Worm (Caenorhabditis elegans) whole organism, young adult: ENCODE results near the gene H10E21.5.

ENCODE experiments used
- C06A6.2 ChIP-seq: fragments of 200-800 bp; sonication (Bioruptor generic); conservative IDR thresholded peaks from 2 replicates; pipeline ENCODE4 v1.3.6; 2022; ENCODE audit warnings: missing genetic modification characterization, missing compliant biosample characterization
- C17E4.6 ChIP-seq: fragments of 200-800 bp; sonication (Bioruptor generic); IDR thresholded peaks from 2 replicates; pipeline ENCODE4 v1.3.6; 2022; ENCODE audit warnings: missing genetic modification reagents, missing genetic modification characterization, missing compliant biosample characterization
- F33H1.4 ChIP-seq: fragments of 200-800 bp; sonication (Bioruptor generic); IDR thresholded peaks from 2 replicates; pipeline ENCODE4 v1.3.6; 2022; ENCODE audit warnings: missing genetic modification reagents, missing genetic modification characterization, missing compliant biosample characterization
- F55B11.4 ChIP-seq: sonication (generic microtip); optimal IDR thresholded peaks from 2 replicates; lab custom pipeline; 2016; ENCODE audit warnings: missing compliant biosample characterization, missing genetic modification characterization, borderline replicate concordance; ENCODE audit not compliant: insufficient read depth
- K12H6.12 ChIP-seq: fragments of 200-800 bp; sonication (Bioruptor generic); optimal IDR thresholded peaks from 2 replicates; lab custom pipeline; 2018; ENCODE audit warnings: mild to moderate bottlenecking, missing genetic modification characterization, missing compliant biosample characterization
- T07F8.4 ChIP-seq: sonication (generic microtip); optimal IDR thresholded peaks from 2 replicates; lab custom pipeline; 2016; ENCODE audit warnings: mild to moderate bottlenecking, missing genetic modification characterization, moderate library complexity, missing compliant biosample characterization
- Y53F4B.3 ChIP-seq: fragments of 200-800 bp; sonication (Bioruptor generic); IDR thresholded peaks from 2 replicates; pipeline ENCODE4 v1.3.6; 2022; ENCODE audit warnings: missing genetic modification reagents, missing genetic modification characterization, missing compliant biosample characterization
- Y56A3A.18 ChIP-seq: fragments of 200-800 bp; sonication (Bioruptor generic); IDR thresholded peaks from 2 replicates; pipeline ENCODE4 v1.3.6; 2022; ENCODE audit warnings: missing genetic modification reagents, missing genetic modification characterization, missing compliant biosample characterization
- attf-5 ChIP-seq: fragments of 200-800 bp; sonication (Bioruptor generic); optimal IDR thresholded peaks from 2 replicates; lab custom pipeline; 2018; ENCODE audit warnings: mild to moderate bottlenecking, missing genetic modification characterization, missing compliant biosample characterization
- ccch-3 ChIP-seq: fragments of 200-800 bp; sonication (Bioruptor generic); optimal IDR thresholded peaks from 2 replicates; lab custom pipeline; 2018; ENCODE audit warnings: mild to moderate bottlenecking, missing genetic modification characterization, missing compliant biosample characterization
- ceh-27 ChIP-seq: fragments of 200-800 bp; sonication (Bioruptor generic); optimal IDR thresholded peaks from 2 replicates; lab custom pipeline; 2018; ENCODE audit warnings: mild to moderate bottlenecking, missing genetic modification characterization, moderate library complexity, missing compliant biosample characterization
- ceh-40 ChIP-seq: fragments of 200-800 bp; sonication (Bioruptor generic); IDR thresholded peaks from 2 replicates; pipeline ENCODE4 v1.3.6; 2022; ENCODE audit warnings: missing genetic modification characterization, missing compliant biosample characterization
- chd-7 ChIP-seq: sonication (generic microtip); optimal IDR thresholded peaks from 2 replicates; lab custom pipeline; 2016; ENCODE audit warnings: mild to moderate bottlenecking, missing genetic modification characterization, moderate library complexity, missing compliant biosample characterization
- dox-1 ChIP-seq: fragments of 200-800 bp; sonication (Bioruptor generic); IDR thresholded peaks from 2 replicates; pipeline ENCODE4 v1.3.6; 2022; ENCODE audit warnings: missing genetic modification reagents, missing genetic modification characterization, missing compliant biosample characterization
- egl-18 ChIP-seq: fragments of 200-800 bp; sonication (Bioruptor generic); IDR thresholded peaks from 2 replicates; pipeline ENCODE4 v1.3.6; 2022; ENCODE audit warnings: missing genetic modification reagents, missing genetic modification characterization, missing compliant biosample characterization
- ekl-4 ChIP-seq: fragments of 200-800 bp; sonication (Bioruptor generic); IDR thresholded peaks from 2 replicates; pipeline ENCODE4 v1.3.6; 2022; ENCODE audit warnings: missing genetic modification reagents, missing genetic modification characterization, missing compliant biosample characterization
- gei-17 ChIP-seq: fragments of 200-800 bp; sonication (Bioruptor generic); optimal IDR thresholded peaks from 2 replicates; lab custom pipeline; 2018; ENCODE audit warnings: mild to moderate bottlenecking, missing genetic modification characterization, missing compliant biosample characterization
- hlh-26 ChIP-seq: fragments of 200-800 bp; sonication (Bioruptor generic); conservative IDR thresholded peaks from 2 replicates; pipeline ENCODE4 v1.3.6; 2022; ENCODE audit warnings: missing genetic modification reagents, missing genetic modification characterization, missing compliant biosample characterization
- hmg-1.2 ChIP-seq: fragments of 200-800 bp; sonication (Bioruptor generic); IDR thresholded peaks from 2 replicates; pipeline ENCODE4 v1.3.6; 2022; ENCODE audit warnings: missing genetic modification reagents, missing genetic modification characterization, missing compliant biosample characterization
- let-526 ChIP-seq: fragments of 200-800 bp; sonication (Bioruptor generic); IDR thresholded peaks from 2 replicates; pipeline ENCODE4 v1.3.6; 2022; ENCODE audit warnings: missing genetic modification reagents, missing genetic modification characterization, missing compliant biosample characterization
- lin-35 ChIP-seq, 3 experiments: fragments of 150-350 bp in 2 of 3; sonication (generic microtip) in 1 of 3; optimal IDR thresholded peaks; 2 replicates each; lab custom pipeline; 2014 to 2018; ENCODE audit warnings: missing biosample characterization in 3 of 3, missing genetic modification characterization in 3 of 3, missing genetic modification reagents in 3 of 3
- lin-54 ChIP-seq: fragments of 200-800 bp; sonication (Bioruptor generic); optimal IDR thresholded peaks from 2 replicates; lab custom pipeline; 2018; ENCODE audit warnings: mild to moderate bottlenecking, missing genetic modification characterization, missing compliant biosample characterization
- mcd-1 ChIP-seq: fragments of 200-800 bp; sonication (Bioruptor generic); IDR thresholded peaks from 2 replicates; pipeline ENCODE4 v1.3.6; 2022; ENCODE audit warnings: missing genetic modification reagents, missing genetic modification characterization, missing compliant biosample characterization
- nhr-80 ChIP-seq: sonication (generic microtip); optimal IDR thresholded peaks from 2 replicates; lab custom pipeline; 2016; ENCODE audit warnings: missing genetic modification characterization, missing compliant biosample characterization
- pha-4 ChIP-seq: fragments of 150-350 bp; sonication (generic microtip); optimal IDR thresholded peaks from 2 replicates; lab custom pipeline; 2014; ENCODE audit warnings: missing biosample characterization, missing genetic modification reagents, missing genetic modification characterization
- snpc-1.3 ChIP-seq: sonication (generic microtip); optimal IDR thresholded peaks from 2 replicates; lab custom pipeline; 2017; ENCODE audit warnings: missing genetic modification characterization, mild to moderate bottlenecking, missing compliant biosample characterization, antibody characterized with exemption, moderate library complexity, missing genotype, missing genetic modification reagents; ENCODE audit not compliant: insufficient read depth
- zfh-2 ChIP-seq: fragments of 200-800 bp; sonication (Bioruptor generic); conservative IDR thresholded peaks from 2 replicates; pipeline ENCODE4 v1.3.6; 2022; ENCODE audit warnings: missing genetic modification reagents, missing genetic modification characterization, missing compliant biosample characterization

Gene H10E21.5

ce11 chrIII:15224-15822, 8.4 kb downstream of the H10E21.5 start, which contains the start of gene H10E21.1:
TSS of gene H10E21.1 (plus strand) at chrIII:15772.
- TF ChIP-seq ccch-3 (GFP tag; lab: Kevin White, UChicago) (no peak), chd-7 (tag; lab: Kevin White, UChicago) (no peak), nhr-80 (tag; lab: Kevin White, UChicago) (peak; percentile 61), Y56A3A.18 (no peak), T07F8.4 (tag; lab: Kevin White, UChicago) (no peak), attf-5 (GFP tag; lab: Kevin White, UChicago) (peak; percentile 2), C06A6.2 (no peak), gei-17 (GFP tag; lab: Kevin White, UChicago) (no peak), Y53F4B.3 (GFP tag; lab: Robert Waterston, UW) (no peak), ceh-27 (GFP tag; lab: Kevin White, UChicago) (no peak), lin-35 (GFP tag; optimal IDR thresholded peaks at IDR 0.05; lab: Kevin White, UChicago) (no peak), hmg-1.2 (GFP tag; lab: Robert Waterston, UW) (peak; percentile 81), ceh-40 (GFP tag; lab: Robert Waterston, UW) (no peak), mcd-1 (GFP tag; lab: Robert Waterston, UW) (no peak), let-526 (no peak), pha-4 (no peak), F33H1.4 (GFP tag; lab: Robert Waterston, UW) (no peak), dox-1 (GFP tag; lab: Robert Waterston, UW) (no peak)

ce11 chrIII:14671-15070, 9.1 kb downstream of the H10E21.5 start, which contains the start of gene nhr-80:
TSS of gene nhr-80 (minus strand) at chrIII:14869.
- TF ChIP-seq nhr-80 (tag; lab: Kevin White, UChicago) = peak; percentile 89
- TF ChIP-seq snpc-1.3 = no peak
- no peak for TF ChIP-seq ekl-4 (GFP tag; lab: Robert Waterston, UW)
- TF ChIP-seq K12H6.12 (tag; lab: Kevin White, UChicago) = no peak
- no peak for TF ChIP-seq egl-18 (GFP tag; lab: Robert Waterston, UW)
- TF ChIP-seq hlh-26 (GFP tag; lab: Robert Waterston, UW) = no peak
- no peak for TF ChIP-seq ceh-40 (GFP tag; lab: Robert Waterston, UW)

DNA sequence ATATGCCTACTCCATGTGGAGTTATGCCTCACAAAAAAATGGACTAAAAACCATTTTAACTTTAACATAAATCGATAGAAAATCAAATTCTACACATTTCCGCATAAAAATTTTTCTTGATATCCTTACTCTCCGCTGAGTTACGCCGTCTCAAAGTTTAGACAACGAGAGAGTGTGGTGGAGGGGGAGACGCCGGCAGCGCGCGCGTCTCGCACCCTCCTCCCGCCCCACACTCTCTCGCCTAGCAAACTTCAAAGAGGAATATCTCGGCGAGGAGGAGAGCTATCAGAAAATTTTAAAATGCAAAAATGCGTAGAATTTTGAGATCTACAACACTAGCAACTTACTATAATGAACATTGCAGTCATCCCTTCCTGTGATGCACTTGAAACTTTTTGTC, 9.6 kb downstream of the H10E21.5 start:
- TF ChIP-seq F55B11.4 (tag; lab: Kevin White, UChicago) (no peak), egl-18 (GFP tag; lab: Robert Waterston, UW) (no peak), C17E4.6 (no peak), hmg-1.2 (GFP tag; lab: Robert Waterston, UW) (peak; percentile 81), zfh-2 (GFP tag; lab: Robert Waterston, UW) (peak; percentile 57; the same call in 1 of the 2 replicates)

DNA sequence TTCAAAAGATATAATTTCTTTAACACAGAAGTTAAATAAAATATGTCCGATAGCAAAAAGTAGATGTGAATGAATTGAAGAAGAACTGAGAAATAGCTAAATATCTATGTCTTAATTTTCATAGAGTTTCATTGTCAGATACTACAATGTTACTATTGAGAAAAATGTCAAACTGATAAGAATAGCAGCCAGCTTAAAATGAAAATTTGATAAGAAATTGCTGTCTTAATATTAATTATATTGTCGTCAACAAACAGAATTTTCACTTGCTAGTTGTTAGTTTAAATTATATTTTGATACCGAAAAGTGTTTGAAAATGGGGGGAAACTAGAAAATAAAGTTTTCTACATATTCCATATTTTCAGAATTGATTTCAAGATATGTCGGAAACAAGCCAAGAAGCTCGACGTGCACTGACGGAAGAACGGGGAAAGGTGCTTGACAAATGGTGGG, 20.8 kb downstream of the H10E21.5 start, which contains the start of the genes fbxa-6, cTel54X.2 and npr-30:
fbxa-6 (minus strand) TSS at position 179 of the 453 bp plus-strand sequence.
cTel54X.2 (plus strand) TSS at position 360 of the 453 bp plus-strand sequence.
npr-30 (plus strand) TSS at position 403 of the 453 bp plus-strand sequence.
- TF ChIP-seq nhr-80 (tag; lab: Kevin White, UChicago) = peak; percentile 64
- no peak for TF ChIP-seq Y53F4B.3 (GFP tag; lab: Robert Waterston, UW)
- TF ChIP-seq ceh-40 (GFP tag; lab: Robert Waterston, UW) = no peak
- TF ChIP-seq lin-54 = no peak
